Worm (Caenorhabditis elegans) whole organism, late embryonic: ENCODE results near the gene sqrd-1.

Experiments
- C38D4.7 ChIP-seq: fragments of 200-800 bp; sonication (Bioruptor generic); optimal IDR thresholded peaks from 2 replicates; lab custom pipeline; 2018; ENCODE audit warnings: mild to moderate bottlenecking, missing genetic modification characterization, moderate library complexity, missing compliant biosample characterization
- K02D7.2 ChIP-seq: sonication (generic microtip); optimal IDR thresholded peaks from 2 replicates; lab custom pipeline; 2017; ENCODE audit warnings: mild to moderate bottlenecking, missing genetic modification characterization, missing compliant biosample characterization
- T23F11.4 ChIP-seq: fragments of 200-800 bp; sonication (Bioruptor generic); optimal IDR thresholded peaks from 2 replicates; lab custom pipeline; 2018; ENCODE audit warnings: mild to moderate bottlenecking, missing genetic modification characterization, missing compliant biosample characterization
- ahr-1 ChIP-seq: sonication (generic microtip); optimal IDR thresholded peaks from 2 replicates; lab custom pipeline; 2016; ENCODE audit warnings: missing genetic modification characterization, missing compliant biosample characterization
- ceh-19 ChIP-seq: fragments of 200-800 bp; sonication (Bioruptor generic); optimal IDR thresholded peaks from 2 replicates; lab custom pipeline; 2018; ENCODE audit warnings: mild to moderate bottlenecking, missing genetic modification characterization, missing compliant biosample characterization
- ceh-31 ChIP-seq: sonication (generic microtip); optimal IDR thresholded peaks from 2 replicates; lab custom pipeline; 2016; ENCODE audit warnings: missing genetic modification characterization, missing compliant biosample characterization
- ceh-45 ChIP-seq: fragments of 200-800 bp; sonication (Bioruptor generic); IDR thresholded peaks from 2 replicates; pipeline ENCODE4 v1.3.6; 2022; ENCODE audit warnings: missing genetic modification reagents, missing genetic modification characterization, missing compliant biosample characterization
- ceh-48 ChIP-seq: sonication (generic microtip); optimal IDR thresholded peaks from 2 replicates; lab custom pipeline; 2016; ENCODE audit warnings: missing genetic modification characterization, inconsistent platforms, missing compliant biosample characterization
- ceh-6 ChIP-seq: fragments of 200-800 bp; sonication (Bioruptor generic); optimal IDR thresholded peaks from 2 replicates; lab custom pipeline; 2018; ENCODE audit warnings: mild to moderate bottlenecking, missing genetic modification characterization, missing compliant biosample characterization
- dmd-4 ChIP-seq: sonication (generic microtip); optimal IDR thresholded peaks from 2 replicates; lab custom pipeline; 2016; ENCODE audit warnings: borderline replicate concordance, missing genetic modification characterization, missing compliant biosample characterization
- dve-1 ChIP-seq: sonication (generic microtip); optimal IDR thresholded peaks from 2 replicates; lab custom pipeline; 2017; ENCODE audit warnings: antibody characterized with exemption, mild to moderate bottlenecking, missing genetic modification characterization, missing compliant biosample characterization
- ets-4 ChIP-seq: sonication (generic microtip); optimal IDR thresholded peaks from 2 replicates; lab custom pipeline; 2016; ENCODE audit warnings: missing genetic modification characterization, missing compliant biosample characterization
- fkh-10 ChIP-seq: fragments of 150-350 bp; optimal IDR thresholded peaks from 2 replicates; lab custom pipeline; 2014; ENCODE audit warnings: missing biosample characterization, missing genetic modification reagents, missing genetic modification characterization
- fkh-6 ChIP-seq: sonication (generic microtip); optimal IDR thresholded peaks from 2 replicates; lab custom pipeline; 2016; ENCODE audit warnings: missing genetic modification characterization, missing compliant biosample characterization
- gmeb-2 ChIP-seq: sonication (generic microtip); optimal IDR thresholded peaks from 2 replicates; lab custom pipeline; 2016; ENCODE audit warnings: missing genetic modification characterization, inconsistent platforms, missing compliant biosample characterization
- hlh-13 ChIP-seq: fragments of 200-800 bp; sonication (Bioruptor generic); optimal IDR thresholded peaks from 2 replicates; lab custom pipeline; 2018; ENCODE audit warnings: mild to moderate bottlenecking, missing genetic modification characterization, missing compliant biosample characterization
- hlh-30 ChIP-seq: sonication (generic microtip); optimal IDR thresholded peaks from 2 replicates; lab custom pipeline; 2017; ENCODE audit warnings: antibody characterized with exemption, missing genetic modification characterization, missing compliant biosample characterization; ENCODE audit not compliant: insufficient read depth
- lim-6 ChIP-seq: sonication (generic microtip); optimal IDR thresholded peaks from 2 replicates; lab custom pipeline; 2016; ENCODE audit warnings: missing genetic modification characterization, missing compliant biosample characterization
- madf-2 ChIP-seq: sonication (generic microtip); optimal IDR thresholded peaks from 2 replicates; lab custom pipeline; 2017; ENCODE audit warnings: missing genetic modification characterization, missing compliant biosample characterization
- nfya-1 ChIP-seq: sonication (generic microtip); optimal IDR thresholded peaks from 2 replicates; lab custom pipeline; 2017; ENCODE audit warnings: missing genetic modification characterization, mild to moderate bottlenecking, missing compliant biosample characterization, antibody characterized with exemption, moderate library complexity
- nhr-232 ChIP-seq: sonication (generic microtip); optimal IDR thresholded peaks from 2 replicates; lab custom pipeline; 2016; ENCODE audit warnings: missing genetic modification characterization, missing compliant biosample characterization
- npax-4 ChIP-seq: sonication (generic microtip); optimal IDR thresholded peaks from 2 replicates; lab custom pipeline; 2016; ENCODE audit warnings: missing genetic modification characterization, missing compliant biosample characterization
- odd-2 ChIP-seq: sonication (generic microtip); optimal IDR thresholded peaks from 2 replicates; lab custom pipeline; 2017; ENCODE audit warnings: antibody characterized with exemption, mild to moderate bottlenecking, missing genetic modification characterization, missing compliant biosample characterization
- pag-3 ChIP-seq: sonication (generic microtip); optimal IDR thresholded peaks from 2 replicates; lab custom pipeline; 2016; ENCODE audit warnings: missing compliant biosample characterization, missing genetic modification characterization, borderline replicate concordance
- pqm-1 ChIP-seq: sonication (generic microtip); optimal IDR thresholded peaks from 2 replicates; lab custom pipeline; 2016; ENCODE audit warnings: missing genetic modification characterization, missing compliant biosample characterization
- pros-1 ChIP-seq: fragments of 150-350 bp; optimal IDR thresholded peaks from 2 replicates; lab custom pipeline; 2014; ENCODE audit warnings: missing biosample characterization, missing genetic modification reagents, missing genetic modification characterization
- ref-2 ChIP-seq: sonication (generic microtip); optimal IDR thresholded peaks from 2 replicates; lab custom pipeline; 2016; ENCODE audit warnings: missing genetic modification characterization, missing compliant biosample characterization
- rnt-1 ChIP-seq: sonication (generic microtip); optimal IDR thresholded peaks from 2 replicates; lab custom pipeline; 2016; ENCODE audit warnings: missing genetic modification characterization, missing compliant biosample characterization
- sdc-2 ChIP-seq: sonication (generic microtip); optimal IDR thresholded peaks from 2 replicates; lab custom pipeline; 2016; ENCODE audit warnings: missing genotype, missing genetic modification characterization, missing compliant biosample characterization
- syd-9 ChIP-seq: sonication (generic microtip); optimal IDR thresholded peaks from 2 replicates; lab custom pipeline; 2016; ENCODE audit warnings: mild to moderate bottlenecking, missing genetic modification characterization, moderate library complexity, missing compliant biosample characterization
- tbx-2 ChIP-seq: sonication (generic microtip); optimal IDR thresholded peaks from 2 replicates; lab custom pipeline; 2016; ENCODE audit warnings: missing genetic modification characterization, missing compliant biosample characterization
- unc-3 ChIP-seq, 2 experiments: fragments of 200-800 bp in 1 of 2; sonication (Bioruptor generic) in 1 of 2; sonication (generic microtip) in 1 of 2; conservative IDR thresholded peaks in 1 of 2; optimal IDR thresholded peaks in 1 of 2; 2 replicates each; pipeline versions ENCODE4 v1.3.6 to Lab custom; 2016 to 2022; ENCODE audit warnings: missing compliant biosample characterization in 2 of 2, missing genetic modification characterization in 2 of 2, missing genetic modification reagents in 1 of 2
- unc-42 ChIP-seq: sonication (generic microtip); optimal IDR thresholded peaks from 2 replicates; lab custom pipeline; 2016; ENCODE audit warnings: missing genotype, missing genetic modification characterization, missing compliant biosample characterization
- unc-55 ChIP-seq: sonication (generic microtip); optimal IDR thresholded peaks from 2 replicates; lab custom pipeline; 2017; ENCODE audit warnings: missing biosample characterization, missing genetic modification reagents, missing genetic modification characterization
- unc-86 ChIP-seq: sonication (generic microtip); optimal IDR thresholded peaks from 2 replicates; lab custom pipeline; 2016; ENCODE audit warnings: missing genetic modification characterization, missing compliant biosample characterization
- zip-5 ChIP-seq: sonication (generic microtip); optimal IDR thresholded peaks from 2 replicates; lab custom pipeline; 2016; ENCODE audit warnings: missing genetic modification characterization, missing compliant biosample characterization

Gene sqrd-1

ce11 chrIV:14191919-14192318, 27.8 kb upstream of the sqrd-1 start, which contains the start of gene K01G12.22:
K01G12.22 (plus strand) TSS chrIV:14192219.
- no peak for TF ChIP-seq nfya-1
- TF ChIP-seq pag-3 (tag; lab: Kevin White, UChicago) = no peak
- TF ChIP-seq T23F11.4 (GFP tag; lab: Kevin White, UChicago) = no peak
- no peak for TF ChIP-seq dve-1 (tag; lab: Kevin White, UChicago)
- TF ChIP-seq ceh-45 (GFP tag; lab: Robert Waterston, UW) = no peak
- no peak for TF ChIP-seq K02D7.2
- no peak for TF ChIP-seq pros-1 (tag; lab: Kevin White, UChicago)
- TF ChIP-seq dmd-4 (tag; lab: Kevin White, UChicago) = no peak
- TF ChIP-seq ceh-31 (tag; lab: Kevin White, UChicago) = no peak
- TF ChIP-seq fkh-6 = no peak
- TF ChIP-seq ets-4 (tag; lab: Kevin White, UChicago) = no peak
- no peak for TF ChIP-seq unc-55 (GFP tag; lab: Kevin White, UChicago)
- TF ChIP-seq pqm-1 (tag; lab: Kevin White, UChicago) = no peak

- TF ChIP-seq nhr-232 (no peak), nfya-1 (no peak), K02D7.2 (no peak), unc-86 (tag; lab: Kevin White, UChicago) (no peak), rnt-1 (tag; lab: Kevin White, UChicago) (no peak), ceh-45 (GFP tag; lab: Robert Waterston, UW) (no peak), ahr-1 (tag; lab: Kevin White, UChicago) (no peak), ceh-48 (no peak), lim-6 (tag; lab: Kevin White, UChicago) (no peak), unc-3 (GFP tag; conservative IDR thresholded peaks at IDR 0.05; lab: Robert Waterston, UW) (no peak), unc-3 (tag; optimal IDR thresholded peaks at IDR 0.05; lab: Kevin White, UChicago) (no peak), tbx-2 (no peak), syd-9 (tag; lab: Kevin White, UChicago) (no peak), unc-55 (GFP tag; lab: Kevin White, UChicago) (no peak), sdc-2 (tag; lab: Kevin White, UChicago) (no peak), gmeb-2 (tag; lab: Kevin White, UChicago) (no peak)
- TF ChIP-seq, all 69 proteins: peak for 0
Observed at ce11 chrIV:14193196-14193595, 26.5 kb upstream of the sqrd-1 start, which contains the start of gene K01G12.3. K01G12.3 (plus strand) TSS chrIV:14193496.

- TF ChIP-seq K02D7.2 = no peak
- TF ChIP-seq lim-6 (tag; lab: Kevin White, UChicago) = no peak
- TF ChIP-seq madf-2 = no peak
- TF ChIP-seq hlh-13 (GFP tag; lab: Kevin White, UChicago) = no peak
- no peak for TF ChIP-seq npax-4 (tag; lab: Kevin White, UChicago)
- TF ChIP-seq fkh-10 (GFP tag; lab: Kevin White, UChicago) = no peak
Observed at ce11 chrIV:14194317-14194716, 25.4 kb upstream of the sqrd-1 start.

- TF ChIP-seq ref-2 (tag; lab: Kevin White, UChicago) (no peak), odd-2 (tag; lab: Kevin White, UChicago) (no peak), ahr-1 (tag; lab: Kevin White, UChicago) (no peak), zip-5 (tag; lab: Kevin White, UChicago) (no peak), ceh-19 (GFP tag; lab: Kevin White, UChicago) (no peak), lim-6 (tag; lab: Kevin White, UChicago) (no peak), hlh-30 (tag; lab: Kevin White, UChicago) (no peak), syd-9 (tag; lab: Kevin White, UChicago) (no peak), C38D4.7 (GFP tag; lab: Kevin White, UChicago) (no peak), unc-42 (tag; lab: Kevin White, UChicago) (no peak), ceh-6 (GFP tag; lab: Kevin White, UChicago) (no peak)
Observed at ce11 chrIV:14196176-14196575, 23.5 kb upstream of the sqrd-1 start, which contains the start of gene F02H6.2. F02H6.2 (plus strand) TSS chrIV:14196476.
